Fruit fly (Drosophila melanogaster) Kc167 (cell line): ENCODE data around the gene Dis3l2.

Source experiments
- Myc ChIP-seq: fragments of >200 bp; optimal IDR thresholded peaks from 2 replicates; lab custom pipeline; 2017; ENCODE audit warnings: missing external identifiers
- Sin3A ChIP-seq: fragments of >200 bp; optimal IDR thresholded peaks from 2 replicates; lab custom pipeline; 2018; ENCODE audit warnings: missing external identifiers
- h ChIP-seq: fragments of >200 bp; optimal IDR thresholded peaks from 3 replicates; lab custom pipeline; 2018; ENCODE audit warnings: missing external identifiers
- insv ChIP-seq: fragments of >200 bp; optimal IDR thresholded peaks from 3 replicates; lab custom pipeline; 2018; ENCODE audit warnings: missing external identifiers
- psq ChIP-seq: fragments of >200 bp; optimal IDR thresholded peaks from 2 replicates; lab custom pipeline; 2017; ENCODE audit warnings: missing external identifiers
- ttk ChIP-seq: sonication (Bioruptor generic); optimal IDR thresholded peaks from 2 replicates; lab custom pipeline; 2017; ENCODE audit warnings: missing external identifiers

Gene Dis3l2

dm6 chr3L:225120-225519, 12.6 kb downstream of the Dis3l2 start:
- no peak for TF ChIP-seq Sin3A (lab: Kevin White, UChicago)
- no peak for TF ChIP-seq Myc (lab: Kevin White, UChicago)
- TF ChIP-seq h (lab: Kevin White, UChicago): no peak
- TF ChIP-seq insv (lab: Kevin White, UChicago): no peak
- TF ChIP-seq psq (lab: Kevin White, UChicago): no peak
- no peak for TF ChIP-seq ttk (lab: Kevin White, UChicago)

- TF ChIP-seq psq (lab: Kevin White, UChicago) (no peak), ttk (lab: Kevin White, UChicago) (no peak), Sin3A (lab: Kevin White, UChicago) (no peak)
Measured at dm6 chr3L:231504-231903, 19.0 kb downstream of the Dis3l2 start, which contains the start of gene CG42846. Gene CG42846, minus strand, starts transcription at chr3L:231604.

dm6 chr3L:232267-232666, 19.8 kb downstream of the Dis3l2 start, which contains the start of gene CG34454:
Gene CG34454, minus strand, starts transcription at chr3L:232350.
- TF ChIP-seq h (lab: Kevin White, UChicago) (no peak), psq (lab: Kevin White, UChicago) (no peak), ttk (lab: Kevin White, UChicago) (no peak)

- TF ChIP-seq Sin3A (lab: Kevin White, UChicago) (no peak), h (lab: Kevin White, UChicago) (no peak), psq (lab: Kevin White, UChicago) (no peak)
Measured at dm6 chr3L:233251-233650, 20.7 kb downstream of the Dis3l2 start, which contains the start of gene CG34453. Gene CG34453, minus strand, starts transcription at chr3L:233351.

dm6 chr3L:234337-234736, 21.8 kb downstream of the Dis3l2 start:
- TF ChIP-seq Sin3A (lab: Kevin White, UChicago): no peak
- TF ChIP-seq insv (lab: Kevin White, UChicago): no peak
- no peak for TF ChIP-seq h (lab: Kevin White, UChicago)
- no peak for TF ChIP-seq ttk (lab: Kevin White, UChicago)
- TF ChIP-seq Myc (lab: Kevin White, UChicago): no peak
- no peak for TF ChIP-seq psq (lab: Kevin White, UChicago)

- TF ChIP-seq Myc (lab: Kevin White, UChicago): no peak
- no peak for TF ChIP-seq insv (lab: Kevin White, UChicago)
- no peak for TF ChIP-seq h (lab: Kevin White, UChicago)
- TF ChIP-seq psq (lab: Kevin White, UChicago): no peak
- TF ChIP-seq ttk (lab: Kevin White, UChicago): no peak
- no peak for TF ChIP-seq Sin3A (lab: Kevin White, UChicago)
Measured at dm6 chr3L:246644-247199, 34.2 kb downstream of the Dis3l2 start.

- TF ChIP-seq Sin3A (lab: Kevin White, UChicago): no peak
- TF ChIP-seq psq (lab: Kevin White, UChicago): no peak
- TF ChIP-seq h (lab: Kevin White, UChicago): no peak
- TF ChIP-seq Myc (lab: Kevin White, UChicago): no peak
- no peak for TF ChIP-seq ttk (lab: Kevin White, UChicago)
- TF ChIP-seq insv (lab: Kevin White, UChicago): no peak
Measured at dm6 chr3L:247482-248225, 35.1 kb downstream of the Dis3l2 start, which contains the start of gene mthl14. Gene mthl14, plus strand, starts transcription at chr3L:247491.

- TF ChIP-seq psq (lab: Kevin White, UChicago): no peak
- no peak for TF ChIP-seq h (lab: Kevin White, UChicago)
- no peak for TF ChIP-seq Myc (lab: Kevin White, UChicago)
- TF ChIP-seq insv (lab: Kevin White, UChicago): no peak
- TF ChIP-seq ttk (lab: Kevin White, UChicago): no peak
- TF ChIP-seq Sin3A (lab: Kevin White, UChicago): no peak
Measured at dm6 chr3L:248226-248758, 35.8 kb downstream of the Dis3l2 start.

dm6 chr3L:257618-258475, 45.3 kb downstream of the Dis3l2 start, which contains the start of the genes DIP2 and wac:
Gene DIP2, minus strand, starts transcription at chr3L:257954.
Gene wac, plus strand, starts transcription at chr3L:258176.
- TF ChIP-seq Myc (lab: Kevin White, UChicago) (no peak), insv (lab: Kevin White, UChicago) (no peak), psq (lab: Kevin White, UChicago) (no peak), Sin3A (lab: Kevin White, UChicago) (no peak), h (lab: Kevin White, UChicago) (no peak), ttk (lab: Kevin White, UChicago) (no peak)

dm6 chr3L:262724-263177, 50.2 kb downstream of the Dis3l2 start:
- TF ChIP-seq insv (lab: Kevin White, UChicago) (no peak), Sin3A (lab: Kevin White, UChicago) (no peak), ttk (lab: Kevin White, UChicago) (no peak), h (lab: Kevin White, UChicago) (no peak), psq (lab: Kevin White, UChicago) (no peak)
